Fruit fly (Drosophila melanogaster): ENCODE data around the gene OdsH.

The OdsH gene

dm6 chrX:17782058-17782457 lies 8.8 kb upstream of the OdsH start (continued):
- no peak for TF ChIP-seq Nf-YA (GFP tag; IDR thresholded peaks at IDR 0.05)
- no peak for TF ChIP-seq CG12769 (tag; optimal IDR thresholded peaks at IDR 0.05)
- TF ChIP-seq CG6272 (GFP tag; IDR thresholded peaks at IDR 0.05): no peak
- no peak for TF ChIP-seq pum (GFP tag; optimal IDR thresholded peaks at IDR 0.05)
- no peak for TF ChIP-seq CG2199 (GFP tag; IDR thresholded peaks at IDR 0.05)
- TF ChIP-seq slou (GFP tag; optimal IDR thresholded peaks at IDR 0.05): no peak
- TF ChIP-seq ewg (GFP tag; optimal IDR thresholded peaks at IDR 0.05): peak; percentile 15
- no peak for TF ChIP-seq lov (optimal IDR thresholded peaks at IDR 0.05)
- no peak for TF ChIP-seq lov (GFP tag; IDR thresholded peaks at IDR 0.05)
- no peak for TF ChIP-seq zf30C (GFP tag; optimal IDR thresholded peaks at IDR 0.05)
- no peak for TF ChIP-seq gt (GFP tag; IDR thresholded peaks at IDR 0.05)
- no peak for TF ChIP-seq CG4282 (GFP tag; optimal IDR thresholded peaks at IDR 0.05)
- TF ChIP-seq CG4854 (GFP tag; optimal IDR thresholded peaks at IDR 0.05): no peak
- TF ChIP-seq CG13624 (GFP tag; optimal IDR thresholded peaks at IDR 0.05): no peak
- no peak for TF ChIP-seq Stat92E (GFP tag; optimal IDR thresholded peaks at IDR 0.05)
- TF ChIP-seq CG6689 (GFP tag; IDR thresholded peaks at IDR 0.05): peak; percentile 60
- TF ChIP-seq CG2712 (tag; optimal IDR thresholded peaks at IDR 0.05): peak; percentile 67
- no peak for TF ChIP-seq kay (GFP tag; optimal IDR thresholded peaks at IDR 0.05)
- no peak for TF ChIP-seq exex (tag; optimal IDR thresholded peaks at IDR 0.05)
- TF ChIP-seq CG12299 (tag; optimal IDR thresholded peaks at IDR 0.05): peak; percentile 11
- TF ChIP-seq MBD-R2 (GFP tag; IDR thresholded peaks at IDR 0.05): no peak
- TF ChIP-seq HmgD (GFP tag; optimal IDR thresholded peaks at IDR 0.05): no peak
- TF ChIP-seq mirr (GFP tag; optimal IDR thresholded peaks at IDR 0.05): no peak
- peak; percentile 39 for TF ChIP-seq gcm (GFP tag; optimal IDR thresholded peaks at IDR 0.05)
- TF ChIP-seq HmgZ (tag; optimal IDR thresholded peaks at IDR 0.05): no peak
- TF ChIP-seq hth (optimal IDR thresholded peaks at IDR 0.05): no peak
- TF ChIP-seq trem (tag; optimal IDR thresholded peaks at IDR 0.05): peak; percentile 23
- no peak for TF ChIP-seq HLH4C (GFP tag; IDR thresholded peaks at IDR 0.05; ENCODE audit: partially characterized antibody)
- TF ChIP-seq Deaf1 (tag; optimal IDR thresholded peaks at IDR 0.05): peak; percentile 38
- peak in 1 of 2 experiments; percentile 36 for TF ChIP-seq eve (GFP tag; optimal IDR thresholded peaks at IDR 0.05)
- TF ChIP-seq CG2120 (GFP tag; optimal IDR thresholded peaks at IDR 0.05): no peak
- TF ChIP-seq Elba2 (GFP tag; optimal IDR thresholded peaks at IDR 0.05): no peak
- no peak for TF ChIP-seq Dad (GFP tag; optimal IDR thresholded peaks at IDR 0.05)
- TF ChIP-seq MTF-1 (GFP tag; optimal IDR thresholded peaks at IDR 0.05; ENCODE audit: borderline replicate concordance): no peak
- TF ChIP-seq ara (GFP tag; IDR thresholded peaks at IDR 0.05): peak; percentile 32; the same call in 1 of the 2 replicates
- peak; percentile 31 for TF ChIP-seq lab (GFP tag; optimal IDR thresholded peaks at IDR 0.05)
- TF ChIP-seq Dp (GFP tag; optimal IDR thresholded peaks at IDR 0.05): no peak
- TF ChIP-seq vnd (GFP tag; IDR thresholded peaks at IDR 0.05; ENCODE audit: partially characterized antibody): no peak
- TF ChIP-seq dmrt99B (tag; optimal IDR thresholded peaks at IDR 0.05): peak; percentile 69
- no peak for TF ChIP-seq pzg (GFP tag; optimal IDR thresholded peaks at IDR 0.05)
- no peak for TF ChIP-seq corto (GFP tag; optimal IDR thresholded peaks at IDR 0.05)
- TF ChIP-seq nerfin-2 (GFP tag; IDR thresholded peaks at IDR 0.05; ENCODE audit: partially characterized antibody): no peak
- peak; percentile 51 for TF ChIP-seq CG17385 (GFP tag; optimal IDR thresholded peaks at IDR 0.05)
- TF ChIP-seq CG12071 (GFP tag; optimal IDR thresholded peaks at IDR 0.05): no peak
- peak; percentile 51 for TF ChIP-seq CG7839 (tag; optimal IDR thresholded peaks at IDR 0.05)
- TF ChIP-seq CG18262 (tag; optimal IDR thresholded peaks at IDR 0.05): peak; percentile 72
- peak; percentile 38 for TF ChIP-seq CG1529 (GFP tag; optimal IDR thresholded peaks at IDR 0.05)
- no peak for TF ChIP-seq CG42726 (GFP tag; IDR thresholded peaks at IDR 0.05; ENCODE audit: partially characterized antibody)
- TF ChIP-seq CG4404 (GFP tag; IDR thresholded peaks at IDR 0.05): no peak
- 0 out of 3 replicates have a peak, but pooled peaks have one; percentile 16 for TF ChIP-seq CG11695 (GFP tag; IDR thresholded peaks at IDR 0.05)
- TF ChIP-seq CG1647 (GFP tag; optimal IDR thresholded peaks at IDR 0.05): no peak
